Worm (Caenorhabditis elegans): ENCODE measurements around the gene cyp-29A2.

- TF ChIP-seq nhr-237 (tag; optimal IDR thresholded peaks at IDR 0.05) = no peak
- TF ChIP-seq tbx-8 (GFP tag; optimal IDR thresholded peaks at IDR 0.05) = no peak
- TF ChIP-seq elt-1 (tag; optimal IDR thresholded peaks at IDR 0.05; ENCODE audit: borderline replicate concordance, insufficient read depth) = peak; percentile 83
- TF ChIP-seq elt-3 (tag; optimal IDR thresholded peaks at IDR 0.05) = no peak
- no peak for TF ChIP-seq flh-1 (GFP tag; optimal IDR thresholded peaks at IDR 0.05)
- no peak for TF ChIP-seq ces-1 (GFP tag; optimal IDR thresholded peaks at IDR 0.05)
- no peak for TF ChIP-seq snpc-4 (tag; optimal IDR thresholded peaks at IDR 0.05)
- no peak for TF ChIP-seq nhr-28 (tag; optimal IDR thresholded peaks at IDR 0.05)
Observed at ce11 chrV:11220936-11221335, 3.6 kb downstream of the cyp-29A2 start, which contains the start of gene T19B10.2.

Measured in whole organism, mixed stage, embryonic.